Worm (Caenorhabditis elegans) whole organism, L2 larva: ENCODE measurements around the gene F20D1.3.

Source experiments
- C34F6.9 ChIP-seq: fragments of 150-350 bp; optimal IDR thresholded peaks from 2 replicates; lab custom pipeline; 2014; ENCODE audit warnings: missing biosample characterization, missing genetic modification characterization
- F13H6.1 ChIP-seq: sonication (generic microtip); optimal IDR thresholded peaks from 2 replicates; lab custom pipeline; 2016; ENCODE audit warnings: missing genetic modification characterization, missing compliant biosample characterization
- Y55F3AM.14 ChIP-seq: fragments of 200-800 bp; sonication (Bioruptor generic); optimal IDR thresholded peaks from 2 replicates; lab custom pipeline; 2018; ENCODE audit warnings: mild to moderate bottlenecking, missing genetic modification characterization, missing compliant biosample characterization
- alr-1 ChIP-seq: fragments of 150-350 bp; optimal IDR thresholded peaks from 2 replicates; lab custom pipeline; 2014; ENCODE audit warnings: missing biosample characterization, missing genetic modification characterization
- blmp-1 ChIP-seq: sonication (generic microtip); optimal IDR thresholded peaks from 2 replicates; lab custom pipeline; 2017; ENCODE audit warnings: missing genetic modification characterization, mild to moderate bottlenecking, missing compliant biosample characterization, antibody characterized with exemption, moderate library complexity; ENCODE audit not compliant: insufficient read depth
- ceh-82 ChIP-seq: fragments of 150-350 bp; optimal IDR thresholded peaks from 2 replicates; lab custom pipeline; 2014; ENCODE audit warnings: missing biosample characterization, missing genetic modification characterization
- crh-2 ChIP-seq: sonication (generic microtip); optimal IDR thresholded peaks from 2 replicates; lab custom pipeline; 2017; ENCODE audit warnings: missing biosample characterization, missing genetic modification characterization
- dmd-4 ChIP-seq: sonication (generic microtip); optimal IDR thresholded peaks from 2 replicates; lab custom pipeline; 2017; ENCODE audit warnings: missing biosample characterization, missing genetic modification characterization
- fos-1 ChIP-seq: fragments of 150-350 bp; optimal IDR thresholded peaks from 2 replicates; lab custom pipeline; 2014; ENCODE audit warnings: missing biosample characterization, missing genetic modification characterization
- gmeb-1 ChIP-seq: fragments of 150-350 bp; optimal IDR thresholded peaks from 2 replicates; lab custom pipeline; 2014; ENCODE audit warnings: missing biosample characterization, missing genetic modification characterization
- lin-11 ChIP-seq: fragments of 150-350 bp; sonication (generic microtip); optimal IDR thresholded peaks from 2 replicates; lab custom pipeline; 2014; ENCODE audit warnings: missing biosample characterization, missing genetic modification characterization, inconsistent platforms, mixed read lengths
- lin-13 ChIP-seq: fragments of 150-350 bp; optimal IDR thresholded peaks from 2 replicates; lab custom pipeline; 2014; ENCODE audit warnings: missing biosample characterization, missing genetic modification reagents, missing genetic modification characterization
- lin-39 ChIP-seq: fragments of 150-350 bp; optimal IDR thresholded peaks from 2 replicates; lab custom pipeline; 2014; ENCODE audit warnings: missing biosample characterization, missing genetic modification reagents, missing genetic modification characterization
- lsy-2 ChIP-seq, 2 experiments: fragments of 150-350 bp in 1 of 2; sonication (generic microtip) in 1 of 2; optimal IDR thresholded peaks; 2 replicates each; lab custom pipeline; 2014 to 2017; ENCODE audit warnings: missing biosample characterization in 2 of 2, missing genetic modification characterization in 2 of 2
- mab-5 ChIP-seq: fragments of 150-350 bp; optimal IDR thresholded peaks from 2 replicates; lab custom pipeline; 2014; ENCODE audit warnings: missing biosample characterization, missing genetic modification characterization
- mbf-1 ChIP-seq: sonication (generic microtip); optimal IDR thresholded peaks from 2 replicates; lab custom pipeline; 2017; ENCODE audit warnings: missing biosample characterization, missing genetic modification characterization
- mdl-1 ChIP-seq, 2 experiments: fragments of 150-350 bp in 1 of 2; sonication (generic microtip) in 1 of 2; optimal IDR thresholded peaks; 2 replicates each; lab custom pipeline; 2017; ENCODE audit warnings: missing biosample characterization in 2 of 2, missing genetic modification characterization in 2 of 2
- nhr-10 ChIP-seq: sonication (generic microtip); optimal IDR thresholded peaks from 2 replicates; lab custom pipeline; 2017; ENCODE audit warnings: missing biosample characterization, missing genetic modification characterization
- nhr-11 ChIP-seq: fragments of 150-350 bp; optimal IDR thresholded peaks from 2 replicates; lab custom pipeline; 2014; ENCODE audit warnings: missing biosample characterization, missing genetic modification characterization
- nhr-12 ChIP-seq: fragments of 150-350 bp; optimal IDR thresholded peaks from 2 replicates; lab custom pipeline; 2014; ENCODE audit warnings: missing biosample characterization, missing genetic modification characterization
- nhr-129 ChIP-seq: fragments of 150-350 bp; optimal IDR thresholded peaks from 2 replicates; lab custom pipeline; 2014; ENCODE audit warnings: missing biosample characterization, missing genetic modification characterization
- nhr-21 ChIP-seq: fragments of 150-350 bp; optimal IDR thresholded peaks from 2 replicates; lab custom pipeline; 2014; ENCODE audit warnings: missing biosample characterization, missing genetic modification characterization
- nhr-23 ChIP-seq: fragments of 150-350 bp; optimal IDR thresholded peaks from 2 replicates; lab custom pipeline; 2014; ENCODE audit warnings: missing biosample characterization, missing genetic modification reagents, missing genetic modification characterization
- nhr-237 ChIP-seq: fragments of 150-350 bp; optimal IDR thresholded peaks from 2 replicates; lab custom pipeline; 2014; ENCODE audit warnings: missing biosample characterization, missing genetic modification characterization
- nhr-25 ChIP-seq: fragments of 150-350 bp; sonication (generic microtip); optimal IDR thresholded peaks from 3 replicates; lab custom pipeline; 2014; ENCODE audit warnings: missing biosample characterization, missing genetic modification characterization
- nhr-77 ChIP-seq: fragments of 150-350 bp; optimal IDR thresholded peaks from 2 replicates; lab custom pipeline; 2014; ENCODE audit warnings: missing biosample characterization, missing genetic modification characterization
- peb-1 ChIP-seq: fragments of 150-350 bp; optimal IDR thresholded peaks from 2 replicates; lab custom pipeline; 2014; ENCODE audit warnings: missing biosample characterization, missing genetic modification characterization
- sem-4 ChIP-seq: fragments of 150-350 bp; optimal IDR thresholded peaks from 2 replicates; lab custom pipeline; 2014; ENCODE audit warnings: missing biosample characterization, missing genetic modification reagents, missing genetic modification characterization
- skn-1 ChIP-seq: sonication (generic microtip); optimal IDR thresholded peaks from 2 replicates; lab custom pipeline; 2017; ENCODE audit warnings: missing biosample characterization, missing genetic modification characterization
- sma-3 ChIP-seq: sonication (generic microtip); optimal IDR thresholded peaks from 2 replicates; lab custom pipeline; 2016; ENCODE audit warnings: missing genetic modification reagents, missing genetic modification characterization, missing compliant biosample characterization
- sma-9 ChIP-seq, 2 experiments: fragments of 150-350 bp in 1 of 2; sonication (generic microtip) in 1 of 2; optimal IDR thresholded peaks; 2 replicates each; lab custom pipeline; 2014 to 2016; ENCODE audit warnings: missing genetic modification characterization in 2 of 2, mild to moderate bottlenecking in 1 of 2, missing biosample characterization in 1 of 2, missing compliant biosample characterization in 1 of 2, missing genetic modification reagents in 1 of 2, moderate library complexity in 1 of 2
- unc-55 ChIP-seq: fragments of 150-350 bp; sonication (generic microtip); optimal IDR thresholded peaks from 3 replicates; lab custom pipeline; 2014; ENCODE audit warnings: missing biosample characterization, missing genetic modification reagents, missing genetic modification characterization
- ztf-1 ChIP-seq: fragments of 200-800 bp; sonication (Bioruptor generic); conservative IDR thresholded peaks from 2 replicates; pipeline ENCODE4 v1.3.6; 2022; ENCODE audit warnings: missing genetic modification characterization, missing compliant biosample characterization
- ztf-4 ChIP-seq: fragments of 150-350 bp; optimal IDR thresholded peaks from 2 replicates; lab custom pipeline; 2014; ENCODE audit warnings: missing biosample characterization, missing genetic modification characterization

The F20D1.3 gene

ce11 chrX:14970221-14970801 lies 5.6 kb upstream of the F20D1.3 start, which contains the start of the genes flwr-1 and tbc-1 (continued):
- no peak for TF ChIP-seq sem-4
- no peak for TF ChIP-seq ceh-82
- TF ChIP-seq nhr-11 = no peak
- TF ChIP-seq sma-3 (GFP tag; lab: Kevin White, UChicago) = no peak
- TF ChIP-seq ztf-1 (GFP tag; lab: Robert Waterston, UW) = no peak
- no peak for TF ChIP-seq nhr-23 (tag; lab: Kevin White, UChicago)
- peak; percentile 11 for TF ChIP-seq crh-2

ce11 chrX:14973085-14973484 lies 2.8 kb upstream of the F20D1.3 start:
- TF ChIP-seq nhr-237 (tag; lab: Kevin White, UChicago) = no peak
- no peak for TF ChIP-seq mdl-1 (tag; optimal IDR thresholded peaks at IDR 0.05; lab: Kevin White, UChicago)
- TF ChIP-seq peb-1 (tag; lab: Kevin White, UChicago) = no peak
- no peak for TF ChIP-seq gmeb-1 (tag; lab: Kevin White, UChicago)
- no peak for TF ChIP-seq nhr-11
- TF ChIP-seq mbf-1 (tag; lab: Kevin White, UChicago) = no peak
- TF ChIP-seq alr-1 = no peak
- TF ChIP-seq nhr-12 (tag; lab: Kevin White, UChicago) = no peak

- TF ChIP-seq mdl-1 (tag; optimal IDR thresholded peaks at IDR 0.05; lab: Kevin White, UChicago) = no peak
- no peak for TF ChIP-seq nhr-12 (tag; lab: Kevin White, UChicago)
- TF ChIP-seq blmp-1 (tag; lab: Kevin White, UChicago) = no peak
- no peak for TF ChIP-seq lin-11
- no peak for TF ChIP-seq crh-2
- TF ChIP-seq lin-39 (tag; lab: Kevin White, UChicago) = no peak
- TF ChIP-seq mab-5 (tag; lab: Kevin White, UChicago) = no peak
- no peak for TF ChIP-seq nhr-25
- no peak for TF ChIP-seq peb-1 (tag; lab: Kevin White, UChicago)
- TF ChIP-seq C34F6.9 (tag; lab: Kevin White, UChicago) = no peak
- TF ChIP-seq, all 48 proteins: peak for 0
Observed at ce11 chrX:14976840-14977534, 1.1 kb downstream of the F20D1.3 start.

DNA sequence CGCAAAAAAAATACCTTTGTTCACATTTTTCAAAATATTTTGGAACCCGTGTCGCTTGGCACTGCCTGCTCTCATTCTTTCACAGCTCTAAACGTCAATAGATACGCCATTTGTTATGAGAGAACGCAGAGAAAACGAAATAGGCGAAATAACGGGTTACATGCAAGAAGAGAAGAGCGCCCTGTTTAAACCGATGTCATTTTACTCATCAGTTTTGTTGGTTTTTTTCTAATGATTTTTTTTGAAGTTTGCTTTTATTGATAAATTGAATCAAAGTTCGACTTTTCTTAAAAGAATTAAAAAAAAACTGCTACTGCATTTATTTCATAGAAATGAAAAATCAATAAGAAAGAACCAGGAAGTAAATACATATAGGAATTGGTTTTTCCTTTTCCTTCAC lies 2.8 kb downstream of the F20D1.3 start:
- TF ChIP-seq nhr-77 (no peak), mab-5 (tag; lab: Kevin White, UChicago) (no peak), C34F6.9 (tag; lab: Kevin White, UChicago) (peak; percentile 48), lsy-2 (tag; optimal IDR thresholded peaks at IDR 0.05; lab: Kevin White, UChicago) (peak in 1 of 2 experiments; percentile 64), lin-13 (GFP tag; lab: Kevin White, UChicago) (peak; percentile 0), skn-1 (tag; lab: Kevin White, UChicago) (no peak), ztf-4 (peak; percentile 72), crh-2 (peak; percentile 54), lin-39 (tag; lab: Kevin White, UChicago) (no peak), nhr-21 (tag; lab: Kevin White, UChicago) (peak; percentile 17), Y55F3AM.14 (GFP tag; lab: Kevin White, UChicago) (no peak), mdl-1 (tag; optimal IDR thresholded peaks at IDR 0.05; lab: Kevin White, UChicago) (no peak), nhr-25 (peak; percentile 51), dmd-4 (tag; lab: Kevin White, UChicago) (no peak), sma-3 (GFP tag; lab: Kevin White, UChicago) (peak; percentile 27), sma-9 (GFP tag; optimal IDR thresholded peaks at IDR 0.05; lab: Kevin White, UChicago) (peak; percentile 50), sma-9 (tag; optimal IDR thresholded peaks at IDR 0.05; lab: Kevin White, UChicago) (no peak), nhr-129 (tag; lab: Kevin White, UChicago) (peak; percentile 55), alr-1 (no peak), nhr-10 (no peak), sem-4 (no peak), F13H6.1 (tag; lab: Kevin White, UChicago) (peak; percentile 44), fos-1 (no peak), peb-1 (tag; lab: Kevin White, UChicago) (no peak), unc-55 (GFP tag; lab: Kevin White, UChicago) (peak; percentile 20)
